Worm (Caenorhabditis elegans): ENCODE results near the gene nsy-1.

DNA sequence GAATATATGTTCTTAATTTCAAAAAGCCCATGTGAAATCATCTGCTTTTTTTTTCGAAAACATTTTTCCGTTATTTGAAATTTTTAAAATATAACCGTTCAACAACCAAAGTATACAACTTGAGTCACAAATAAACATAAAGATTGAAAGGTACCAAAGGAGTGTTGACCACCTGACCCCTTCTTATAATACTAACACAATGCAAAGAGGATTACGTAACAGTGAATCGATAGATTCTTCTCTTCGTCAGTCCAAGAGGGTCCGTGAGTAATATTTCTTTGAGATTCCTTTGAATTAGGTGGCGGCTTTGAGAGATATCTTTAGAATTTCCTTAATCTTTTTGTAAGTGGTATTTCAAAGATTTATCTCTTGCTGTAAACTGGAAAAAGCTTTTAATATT lies 6.4 kb upstream of the nsy-1 start:
- TF ChIP-seq nhr-28 (tag; optimal IDR thresholded peaks at IDR 0.05) (no peak), fkh-4 (tag; optimal IDR thresholded peaks at IDR 0.05; ENCODE audit: borderline replicate concordance) (no peak), snpc-4 (tag; optimal IDR thresholded peaks at IDR 0.05) (no peak), unc-98 (GFP tag; IDR thresholded peaks at IDR 0.05) (no peak), ceh-82 (tag; optimal IDR thresholded peaks at IDR 0.05) (no peak), unc-130 (tag; optimal IDR thresholded peaks at IDR 0.05) (no peak), nhr-76 (tag; optimal IDR thresholded peaks at IDR 0.05) (no peak), fos-1 (tag; optimal IDR thresholded peaks at IDR 0.05) (no peak), dsc-1 (tag; optimal IDR thresholded peaks at IDR 0.05) (no peak), alr-1 (tag; optimal IDR thresholded peaks at IDR 0.05; ENCODE audit: borderline replicate concordance) (no peak), ceh-90 (tag; optimal IDR thresholded peaks at IDR 0.05) (no peak), mdl-1 (tag; optimal IDR thresholded peaks at IDR 0.05) (no peak), ztf-11 (tag; optimal IDR thresholded peaks at IDR 0.05) (no peak), mep-1 (tag; optimal IDR thresholded peaks at IDR 0.05) (no peak)
